Fruit fly (Drosophila melanogaster): ENCODE data around the gene CG8611.

CG8611 gene

DNA sequence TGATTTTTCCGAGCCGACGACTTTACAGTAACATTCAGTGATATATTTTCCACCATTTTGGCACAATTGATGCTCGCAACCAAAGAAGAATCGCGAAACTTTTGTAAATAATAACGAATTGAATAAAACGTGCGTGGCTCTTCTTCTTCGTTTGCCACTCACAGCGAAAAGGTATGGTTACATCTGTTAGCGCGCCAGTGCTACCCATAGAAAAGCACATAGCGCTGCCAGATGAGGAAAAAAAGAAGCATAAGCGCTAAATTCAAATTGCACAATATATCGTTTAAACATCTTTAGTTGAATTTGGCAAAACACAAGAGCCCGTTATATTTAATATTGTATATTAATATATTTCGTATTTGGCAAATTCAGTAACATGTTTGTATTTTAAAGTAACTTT, at the start of gene CG8611 (continued):
- no peak for TF ChIP-seq btn (GFP tag; optimal IDR thresholded peaks at IDR 0.05)
- TF ChIP-seq sqz (GFP tag; optimal IDR thresholded peaks at IDR 0.05), result no peak
- peak; percentile 95 for TF ChIP-seq CG17385 (GFP tag; optimal IDR thresholded peaks at IDR 0.05)
- TF ChIP-seq dm (GFP tag; optimal IDR thresholded peaks at IDR 0.05), result peak; percentile 90
- no peak for TF ChIP-seq bsh (GFP tag; optimal IDR thresholded peaks at IDR 0.05)
- peak; percentile 94 for TF ChIP-seq Dp (GFP tag; optimal IDR thresholded peaks at IDR 0.05)
- TF ChIP-seq vnd (GFP tag; IDR thresholded peaks at IDR 0.05; ENCODE audit: partially characterized antibody), result no peak
- no peak for TF ChIP-seq org-1 (GFP tag; optimal IDR thresholded peaks at IDR 0.05)
- peak; percentile 9 for TF ChIP-seq Abd-B (GFP tag; optimal IDR thresholded peaks at IDR 0.05)
- TF ChIP-seq CG12155 (GFP tag; optimal IDR thresholded peaks at IDR 0.05), result no peak
- TF ChIP-seq phol (tag; optimal IDR thresholded peaks at IDR 0.05), result peak; percentile 38
- peak; percentile 44; the same call in 1 of the 2 replicates for TF ChIP-seq CG13287 (GFP tag; IDR thresholded peaks at IDR 0.05; ENCODE audit: partially characterized antibody)
- peak; percentile 26 for TF ChIP-seq Sry-δ (GFP tag; optimal IDR thresholded peaks at IDR 0.05)
- peak; percentile 57 for TF ChIP-seq CG10267 (tag; optimal IDR thresholded peaks at IDR 0.05)
- TF ChIP-seq her (GFP tag; optimal IDR thresholded peaks at IDR 0.05), result no peak
- peak; percentile 55 for TF ChIP-seq amos (GFP tag; IDR thresholded peaks at IDR 0.05; ENCODE audit: partially characterized antibody)
- no peak; the same call in 1 of the 2 replicates for TF ChIP-seq inv (GFP tag; IDR thresholded peaks at IDR 0.05; ENCODE audit: partially characterized antibody)
- TF ChIP-seq ap (GFP tag; IDR thresholded peaks at IDR 0.05), result no peak
- no peak for TF ChIP-seq Dbx (GFP tag; IDR thresholded peaks at IDR 0.05)
- TF ChIP-seq CG11085 (GFP tag; IDR thresholded peaks at IDR 0.05), result no peak
- peak; percentile 19 for TF ChIP-seq CG4617 (GFP tag; optimal IDR thresholded peaks at IDR 0.05; ENCODE audit: borderline replicate concordance)
- TF ChIP-seq CG2712 (tag; optimal IDR thresholded peaks at IDR 0.05), result peak; percentile 16
- TF ChIP-seq CG7372 (GFP tag; IDR thresholded peaks at IDR 0.05), result no peak
- peak; percentile 8 for TF ChIP-seq Elba2 (GFP tag; optimal IDR thresholded peaks at IDR 0.05)
- 0 out of 2 replicates have a peak, but pooled peaks have one; percentile 21 for TF ChIP-seq Dref (GFP tag; IDR thresholded peaks at IDR 0.05)
- no peak for TF ChIP-seq CG11723 (GFP tag; optimal IDR thresholded peaks at IDR 0.05)
- peak in 1 of 2 experiments; percentile 90 for TF ChIP-seq Pdp1 (GFP tag; optimal IDR thresholded peaks at IDR 0.05)
- peak; percentile 29 for TF ChIP-seq CG17829 (tag; optimal IDR thresholded peaks at IDR 0.05)
- TF ChIP-seq CG2116 (GFP tag; optimal IDR thresholded peaks at IDR 0.05), result peak; percentile 30
- TF ChIP-seq CG10274 (GFP tag; optimal IDR thresholded peaks at IDR 0.05), result no peak
- TF ChIP-seq h (optimal IDR thresholded peaks at IDR 0.05), result no peak

DNA sequence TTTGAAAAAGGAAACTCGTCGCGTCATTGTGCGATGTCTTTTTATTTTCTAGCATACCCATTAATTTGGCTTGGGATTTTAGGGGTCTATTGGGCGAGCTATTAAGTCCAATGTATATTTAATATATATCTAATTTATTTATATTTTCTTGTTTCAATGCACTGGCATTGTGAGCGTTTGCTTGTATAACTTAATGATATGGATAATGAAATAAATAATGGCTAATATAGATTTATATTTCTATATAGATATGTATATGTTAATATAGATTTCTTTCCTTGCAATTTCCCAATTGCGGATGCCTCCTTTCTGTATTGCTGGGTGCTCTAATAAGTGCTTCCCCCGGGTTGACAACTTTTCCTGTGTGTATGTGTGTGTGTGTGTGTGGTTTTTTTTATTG, 49.6 kb upstream of the CG8611 start:
- TF ChIP-seq CG3065 (GFP tag; optimal IDR thresholded peaks at IDR 0.05), result no peak
- no peak for TF ChIP-seq Optix (GFP tag; IDR thresholded peaks at IDR 0.05)
- no peak for TF ChIP-seq dati (GFP tag; IDR thresholded peaks at IDR 0.05)
- TF ChIP-seq maf-S (GFP tag; optimal IDR thresholded peaks at IDR 0.05), result no peak
- TF ChIP-seq lov (optimal IDR thresholded peaks at IDR 0.05), result no peak
- no peak for TF ChIP-seq lov (GFP tag; IDR thresholded peaks at IDR 0.05)
- no peak for TF ChIP-seq rib (GFP tag; IDR thresholded peaks at IDR 0.05)
- TF ChIP-seq CG4820 (GFP tag; optimal IDR thresholded peaks at IDR 0.05), result no peak
- no peak for TF ChIP-seq CG8281 (tag; optimal IDR thresholded peaks at IDR 0.05)
- no peak for TF ChIP-seq ab (GFP tag; optimal IDR thresholded peaks at IDR 0.05)
- TF ChIP-seq esg (GFP tag; conservative IDR thresholded peaks at IDR 0.05), result no peak
- no peak for TF ChIP-seq CG4707 (GFP tag; optimal IDR thresholded peaks at IDR 0.05)
- no peak for TF ChIP-seq usp (GFP tag; optimal IDR thresholded peaks at IDR 0.05)
- no peak for TF ChIP-seq Doc2 (GFP tag; IDR thresholded peaks at IDR 0.05)
- TF ChIP-seq HLH3B (GFP tag; IDR thresholded peaks at IDR 0.05), result no peak
- TF ChIP-seq slbo (GFP tag; IDR thresholded peaks at IDR 0.05), result no peak
- no peak for TF ChIP-seq Lpt (GFP tag; optimal IDR thresholded peaks at IDR 0.05)
- TF ChIP-seq Side (GFP tag; optimal IDR thresholded peaks at IDR 0.05), result no peak
- TF ChIP-seq CG4328 (GFP tag; optimal IDR thresholded peaks at IDR 0.05), result no peak
- no peak for TF ChIP-seq cato (GFP tag; optimal IDR thresholded peaks at IDR 0.05; ENCODE audit: borderline replicate concordance)
- TF ChIP-seq ken (GFP tag; IDR thresholded peaks at IDR 0.05), result no peak
- TF ChIP-seq CG3281 (GFP tag; optimal IDR thresholded peaks at IDR 0.05), result no peak
- TF ChIP-seq pita (GFP tag; optimal IDR thresholded peaks at IDR 0.05), result no peak
